Fruit fly (Drosophila melanogaster): ENCODE measurements around the gene CG7227.
"Not testable (repeated sequence)": the region's sequence is repeated elsewhere in the genome, so short reads cannot be mapped to it uniquely, and the experiment has no call there.

CG7227 gene

dm6 chr2L:7991391-7991876 is 6.5 kb downstream of the CG7227 start:
- no peak for TF ChIP-seq CG17801 (GFP tag; optimal IDR thresholded peaks at IDR 0.05; ENCODE audit: partially characterized antibody)

dm6 chr2L:7990720-7991119 is 7.2 kb downstream of the CG7227 start:
- TF ChIP-seq CG17801 (GFP tag; optimal IDR thresholded peaks at IDR 0.05; ENCODE audit: partially characterized antibody): no peak

dm6 chr2L:7989868-7990267 is 8.1 kb downstream of the CG7227 start:
- TF ChIP-seq CG17801 (GFP tag; optimal IDR thresholded peaks at IDR 0.05; ENCODE audit: partially characterized antibody): no peak

dm6 chr2L:7986210-7986609 is 11.7 kb downstream of the CG7227 start:
- no peak for TF ChIP-seq CG17801 (GFP tag; optimal IDR thresholded peaks at IDR 0.05; ENCODE audit: partially characterized antibody)

dm6 chr2L:7984889-7985514 is 12.9 kb downstream of the CG7227 start:
- peak; percentile 36 for TF ChIP-seq CG17801 (GFP tag; optimal IDR thresholded peaks at IDR 0.05; ENCODE audit: partially characterized antibody)

dm6 chr2L:7984059-7984800 is 13.7 kb downstream of the CG7227 start, which contains the start of gene Snoo:
Gene Snoo, minus strand, starts transcription at chr2L:7984196.
- peak; percentile 30 for TF ChIP-seq CG17801 (GFP tag; optimal IDR thresholded peaks at IDR 0.05; ENCODE audit: partially characterized antibody)

- TF ChIP-seq CG17801 (GFP tag; optimal IDR thresholded peaks at IDR 0.05; ENCODE audit: partially characterized antibody): not testable (repeated sequence)
Measured at dm6 chr2L:7983646-7984045, 14.3 kb downstream of the CG7227 start, which contains the start of gene CG7231. Gene CG7231, plus strand, starts transcription at chr2L:7983946.

dm6 chr2L:7976738-7977137 is 21.2 kb downstream of the CG7227 start:
- TF ChIP-seq CG17801 (GFP tag; optimal IDR thresholded peaks at IDR 0.05; ENCODE audit: partially characterized antibody): no peak

dm6 chr2L:7973470-7974207 is 24.3 kb downstream of the CG7227 start:
- TF ChIP-seq CG17801 (GFP tag; optimal IDR thresholded peaks at IDR 0.05; ENCODE audit: partially characterized antibody): no peak

dm6 chr2L:7971423-7971822 is 26.5 kb downstream of the CG7227 start:
- no peak for TF ChIP-seq CG17801 (GFP tag; optimal IDR thresholded peaks at IDR 0.05; ENCODE audit: partially characterized antibody)

- TF ChIP-seq CG17801 (GFP tag; optimal IDR thresholded peaks at IDR 0.05; ENCODE audit: partially characterized antibody): no peak
Measured at dm6 chr2L:7970001-7970400, 27.9 kb downstream of the CG7227 start.

dm6 chr2L:7969329-7969728 is 28.6 kb downstream of the CG7227 start:
- TF ChIP-seq CG17801 (GFP tag; optimal IDR thresholded peaks at IDR 0.05; ENCODE audit: partially characterized antibody): no peak

- TF ChIP-seq CG17801 (GFP tag; optimal IDR thresholded peaks at IDR 0.05; ENCODE audit: partially characterized antibody): no peak
Measured at dm6 chr2L:7968054-7968453, 29.9 kb downstream of the CG7227 start.

- TF ChIP-seq CG17801 (GFP tag; optimal IDR thresholded peaks at IDR 0.05; ENCODE audit: partially characterized antibody): no peak
Measured at dm6 chr2L:7967645-7968044, 30.3 kb downstream of the CG7227 start.

- TF ChIP-seq CG17801 (GFP tag; optimal IDR thresholded peaks at IDR 0.05; ENCODE audit: partially characterized antibody): no peak
Measured at dm6 chr2L:7966866-7967549, 30.9 kb downstream of the CG7227 start.

All from ovary, adult (tissue).